Fruit fly (Drosophila melanogaster): ENCODE measurements around the gene CG13282.

CG13282 gene

dm6 chr2L:16843336-16843735 is 9.0 kb upstream of the CG13282 start:
- no peak for TF ChIP-seq Mnt (GFP tag; optimal IDR thresholded peaks at IDR 0.05)
- TF ChIP-seq CG11617 (GFP tag; optimal IDR thresholded peaks at IDR 0.05): no peak
- TF ChIP-seq Clk (GFP tag; optimal IDR thresholded peaks at IDR 0.05): no peak
- TF ChIP-seq CG1620 (GFP tag; optimal IDR thresholded peaks at IDR 0.05): no peak
- TF ChIP-seq kay (GFP tag; ENCODE audit: borderline replicate concordance): peak; percentile 53
- no peak for TF ChIP-seq bab1 (GFP tag; optimal IDR thresholded peaks at IDR 0.05)
- no peak for TF ChIP-seq tj (GFP tag; optimal IDR thresholded peaks at IDR 0.05)

dm6 chr2L:16842505-16842904 is 8.2 kb upstream of the CG13282 start:
- TF ChIP-seq ovo (GFP tag; optimal IDR thresholded peaks at IDR 0.05) (no peak), CG33017 (tag; optimal IDR thresholded peaks at IDR 0.05) (no peak), bab1 (GFP tag; optimal IDR thresholded peaks at IDR 0.05) (no peak), pad (GFP tag; optimal IDR thresholded peaks at IDR 0.05) (no peak), tj (GFP tag; optimal IDR thresholded peaks at IDR 0.05) (no peak), Clk (GFP tag; optimal IDR thresholded peaks at IDR 0.05) (no peak), Crg-1 (GFP tag; optimal IDR thresholded peaks at IDR 0.05) (no peak), CG11617 (GFP tag; optimal IDR thresholded peaks at IDR 0.05) (no peak), CG1620 (GFP tag; optimal IDR thresholded peaks at IDR 0.05) (no peak), CG7101 (tag; optimal IDR thresholded peaks at IDR 0.05) (no peak), CG14711 (tag; optimal IDR thresholded peaks at IDR 0.05) (no peak), toe (GFP tag; optimal IDR thresholded peaks at IDR 0.05) (no peak), CG12768 (GFP tag; optimal IDR thresholded peaks at IDR 0.05) (no peak), kay (GFP tag; ENCODE audit: borderline replicate concordance) (no peak), cnc (optimal IDR thresholded peaks at IDR 0.05) (no peak), Hr96 (GFP tag; optimal IDR thresholded peaks at IDR 0.05) (no peak), CG7045 (GFP tag; optimal IDR thresholded peaks at IDR 0.05) (no peak), Mnt (GFP tag; optimal IDR thresholded peaks at IDR 0.05) (no peak)

dm6 chr2L:16839665-16840064 is 5.4 kb upstream of the CG13282 start:
- TF ChIP-seq toe (GFP tag; optimal IDR thresholded peaks at IDR 0.05) (no peak), tj (GFP tag; optimal IDR thresholded peaks at IDR 0.05) (no peak), bab1 (GFP tag; optimal IDR thresholded peaks at IDR 0.05) (no peak), cnc (optimal IDR thresholded peaks at IDR 0.05) (no peak), ovo (GFP tag; optimal IDR thresholded peaks at IDR 0.05) (no peak), CG7045 (GFP tag; optimal IDR thresholded peaks at IDR 0.05) (no peak), Clk (GFP tag; optimal IDR thresholded peaks at IDR 0.05) (no peak), Hr96 (GFP tag; optimal IDR thresholded peaks at IDR 0.05) (no peak), CG33017 (tag; optimal IDR thresholded peaks at IDR 0.05) (no peak), CG12768 (GFP tag; optimal IDR thresholded peaks at IDR 0.05) (no peak), Crg-1 (GFP tag; optimal IDR thresholded peaks at IDR 0.05) (no peak)

dm6 chr2L:16837672-16838071 is 3.4 kb upstream of the CG13282 start, which contains the start of the genes SclA and SclB:
TSS of gene SclA (plus strand) at chr2L:16837972.
TSS of gene SclB (plus strand) at chr2L:16837972.
- TF ChIP-seq CG14711 (tag; optimal IDR thresholded peaks at IDR 0.05) (no peak), Mnt (GFP tag; optimal IDR thresholded peaks at IDR 0.05) (no peak), kay (GFP tag; ENCODE audit: borderline replicate concordance) (peak; percentile 1)

dm6 chr2L:16837158-16837557 is 2.9 kb upstream of the CG13282 start, which contains the start of gene Nepl9:
TSS of gene Nepl9 (minus strand) at chr2L:16837258.
- no peak for TF ChIP-seq CG5204 (GFP tag; optimal IDR thresholded peaks at IDR 0.05)
- TF ChIP-seq CG7101 (tag; optimal IDR thresholded peaks at IDR 0.05): no peak
- no peak for TF ChIP-seq cnc (optimal IDR thresholded peaks at IDR 0.05)
- no peak for TF ChIP-seq bab1 (GFP tag; optimal IDR thresholded peaks at IDR 0.05)
- no peak for TF ChIP-seq tj (GFP tag; optimal IDR thresholded peaks at IDR 0.05)
- no peak for TF ChIP-seq CG11617 (GFP tag; optimal IDR thresholded peaks at IDR 0.05)
- TF ChIP-seq ovo (GFP tag; optimal IDR thresholded peaks at IDR 0.05): no peak
- TF ChIP-seq CG1620 (GFP tag; optimal IDR thresholded peaks at IDR 0.05): no peak
- TF ChIP-seq CG14711 (tag; optimal IDR thresholded peaks at IDR 0.05): no peak
- no peak for TF ChIP-seq cic (GFP tag; optimal IDR thresholded peaks at IDR 0.05)
- TF ChIP-seq Clk (GFP tag; optimal IDR thresholded peaks at IDR 0.05): no peak

dm6 chr2L:16826872-16827506 is 7.3 kb downstream of the CG13282 start, which contains the start of gene AspRS-m:
TSS of gene AspRS-m (plus strand) at chr2L:16827078.
- TF ChIP-seq cnc (optimal IDR thresholded peaks at IDR 0.05) (no peak), tj (GFP tag; optimal IDR thresholded peaks at IDR 0.05) (peak; percentile 3), CG5204 (GFP tag; optimal IDR thresholded peaks at IDR 0.05) (no peak), CG14711 (tag; optimal IDR thresholded peaks at IDR 0.05) (peak; percentile 40), bab1 (GFP tag; optimal IDR thresholded peaks at IDR 0.05) (peak; percentile 6), CG1620 (GFP tag; optimal IDR thresholded peaks at IDR 0.05) (no peak), CG11617 (GFP tag; optimal IDR thresholded peaks at IDR 0.05) (no peak), kay (GFP tag; ENCODE audit: borderline replicate concordance) (no peak), toe (GFP tag; optimal IDR thresholded peaks at IDR 0.05) (peak; percentile 10), Mnt (GFP tag; optimal IDR thresholded peaks at IDR 0.05) (peak; percentile 65)

- TF ChIP-seq bab1 (GFP tag; optimal IDR thresholded peaks at IDR 0.05) (peak; percentile 10), CG11617 (GFP tag; optimal IDR thresholded peaks at IDR 0.05) (peak; percentile 7), Hr96 (GFP tag; optimal IDR thresholded peaks at IDR 0.05) (no peak), Mnt (GFP tag; optimal IDR thresholded peaks at IDR 0.05) (peak; percentile 53), Crg-1 (GFP tag; optimal IDR thresholded peaks at IDR 0.05) (peak; percentile 12)
Observed at dm6 chr2L:16824905-16825333, 9.4 kb downstream of the CG13282 start, which contains the start of gene Cse1. TSS of gene Cse1 (minus strand) at chr2L:16825207.

Measured in whole organism, adult.